Worm (Caenorhabditis elegans): ENCODE data around the gene gst-11.
A peak's percentile ranks its signal among the peaks of the same experiment; 100 is the strongest.

The gst-11 gene

DNA sequence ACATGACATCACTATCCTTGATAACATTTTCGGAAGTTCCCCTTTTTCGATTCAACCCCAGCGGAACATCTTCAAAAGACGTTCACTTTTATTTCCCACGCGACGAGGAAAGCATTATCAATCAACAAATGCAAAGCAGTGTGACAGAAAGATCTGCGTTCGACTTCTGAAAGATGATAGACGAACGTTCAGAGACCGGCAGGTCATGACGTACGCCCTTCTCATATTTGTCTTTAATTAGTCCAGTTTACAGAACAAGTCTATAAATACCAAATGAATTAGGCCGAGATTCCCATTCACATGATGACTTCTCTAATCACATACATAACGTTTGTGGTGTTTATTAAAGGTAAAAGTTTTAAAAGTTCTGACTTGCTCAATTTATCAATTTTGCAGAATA lies 21.1 kb upstream of the gst-11 start, which contains the start of gene R11G1.11:
Gene R11G1.11, plus strand, starts transcription at position 301 of the 400 bp plus-strand sequence.
- no peak for TF ChIP-seq sptf-1 (tag; optimal IDR thresholded peaks at IDR 0.05)
- TF ChIP-seq jun-1 (tag; optimal IDR thresholded peaks at IDR 0.05): no peak
- TF ChIP-seq mab-9 (GFP tag; IDR thresholded peaks at IDR 0.05): no peak

DNA sequence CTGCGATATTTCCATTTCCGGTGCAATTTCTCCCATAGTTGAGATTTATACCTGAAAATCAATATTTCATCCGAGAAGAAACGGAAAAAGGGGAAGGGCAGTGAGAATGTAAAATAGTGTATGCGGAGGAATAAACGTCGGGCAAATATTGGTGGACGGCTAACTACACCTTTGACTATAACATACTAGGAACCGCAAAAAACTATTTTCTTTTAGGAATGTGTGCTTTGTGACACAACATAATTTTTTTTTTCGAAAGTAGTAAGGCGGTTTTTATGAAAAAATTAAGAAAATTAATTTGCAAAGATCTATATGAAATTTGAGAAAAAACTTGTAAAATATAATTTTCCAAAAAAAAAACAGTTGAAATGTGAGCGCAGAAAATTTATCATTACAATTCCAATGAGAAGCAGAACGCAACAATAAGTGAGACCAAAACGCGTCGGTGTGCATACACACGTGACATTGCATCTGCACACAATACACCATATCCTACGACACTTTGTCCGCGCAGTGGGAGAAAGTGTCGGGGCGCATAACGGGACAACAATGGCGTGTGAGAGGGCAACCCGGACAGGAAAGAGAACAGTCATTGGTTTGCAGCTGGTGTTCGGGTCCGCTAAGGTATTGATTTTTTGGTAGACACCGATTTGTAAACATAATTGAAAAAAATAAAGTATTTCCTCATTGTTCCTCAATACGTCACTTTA lies 16.7 kb upstream of the gst-11 start, which contains the start of the genes sax-1 and R11G1.2:
Gene sax-1, minus strand, starts transcription at position 51 of the 710 bp plus-strand sequence.
Gene R11G1.2, plus strand, starts transcription at position 515 of the 710 bp plus-strand sequence.
- TF ChIP-seq efl-3 (GFP tag; optimal IDR thresholded peaks at IDR 0.05) (no peak), rnt-1 (tag; optimal IDR thresholded peaks at IDR 0.05) (peak; percentile 52), ceh-63 (GFP tag; optimal IDR thresholded peaks at IDR 0.05) (no peak), dsc-1 (tag; optimal IDR thresholded peaks at IDR 0.05) (peak; percentile 27), efl-1 (optimal IDR thresholded peaks at IDR 0.05) (peak; percentile 29 to 45), efl-1 (GFP tag; optimal IDR thresholded peaks at IDR 0.05 in 1 of 2) (peak; percentile 20 to 93), C04F5.9 (tag; optimal IDR thresholded peaks at IDR 0.05) (no peak), jun-1 (tag; optimal IDR thresholded peaks at IDR 0.05) (no peak), skn-1 (tag; optimal IDR thresholded peaks at IDR 0.05) (no peak), Y116A8C.19 (tag; optimal IDR thresholded peaks at IDR 0.05; ENCODE audit: borderline replicate concordance) (no peak), snu-23 (GFP tag; optimal IDR thresholded peaks at IDR 0.05) (peak; percentile 64), unc-62 (GFP tag; optimal IDR thresholded peaks at IDR 0.05) (no peak), alr-1 (tag; optimal IDR thresholded peaks at IDR 0.05; ENCODE audit: borderline replicate concordance) (no peak), snpc-4 (tag; optimal IDR thresholded peaks at IDR 0.05) (no peak), mep-1 (tag; optimal IDR thresholded peaks at IDR 0.05) (peak; percentile 80), ceh-8 (GFP tag; optimal IDR thresholded peaks at IDR 0.05) (no peak), ceh-90 (tag; optimal IDR thresholded peaks at IDR 0.05) (no peak), C16A3.4 (tag; optimal IDR thresholded peaks at IDR 0.05) (peak; percentile 35), egl-13 (tag; optimal IDR thresholded peaks at IDR 0.05) (no peak), fkh-8 (tag; optimal IDR thresholded peaks at IDR 0.05) (peak; percentile 27), blmp-1 (tag; optimal IDR thresholded peaks at IDR 0.05) (peak; percentile 85), nhr-84 (tag; optimal IDR thresholded peaks at IDR 0.05) (no peak), dpl-1 (GFP tag; optimal IDR thresholded peaks at IDR 0.05) (peak in 2 of 3 experiments; percentile 35 to 43), ztf-11 (tag; optimal IDR thresholded peaks at IDR 0.05) (peak in 1 of 2 experiments; percentile 40), nhr-28 (tag; optimal IDR thresholded peaks at IDR 0.05) (no peak), F16B12.6 (tag; optimal IDR thresholded peaks at IDR 0.05) (peak; percentile 89), nhr-237 (tag; optimal IDR thresholded peaks at IDR 0.05) (no peak), nhr-90 (tag; optimal IDR thresholded peaks at IDR 0.05; ENCODE audit: poor library complexity) (peak; percentile 43), lsy-2 (tag; optimal IDR thresholded peaks at IDR 0.05) (peak; percentile 58 to 59), vab-15 (tag; optimal IDR thresholded peaks at IDR 0.05) (no peak), mab-9 (GFP tag; IDR thresholded peaks at IDR 0.05) (no peak), sox-4 (tag; optimal IDR thresholded peaks at IDR 0.05) (no peak), lin-14 (GFP tag; optimal IDR thresholded peaks at IDR 0.05) (peak; percentile 78), zag-1 (tag; optimal IDR thresholded peaks at IDR 0.05) (no peak), elt-2 (tag; optimal IDR thresholded peaks at IDR 0.05) (peak; percentile 6), ces-1 (GFP tag; optimal IDR thresholded peaks at IDR 0.05) (no peak), pqm-1 (tag; optimal IDR thresholded peaks at IDR 0.05) (no peak), xbp-1 (tag; optimal IDR thresholded peaks at IDR 0.05) (peak; percentile 53), nhr-71 (tag; optimal IDR thresholded peaks at IDR 0.05) (peak; percentile 71), aly-2 (tag; optimal IDR thresholded peaks at IDR 0.05) (no peak), unc-30 (tag; optimal IDR thresholded peaks at IDR 0.05) (no peak), mdl-1 (tag; optimal IDR thresholded peaks at IDR 0.05) (peak; percentile 49 to 87), aha-1 (tag; optimal IDR thresholded peaks at IDR 0.05) (no peak), lir-3 (tag; optimal IDR thresholded peaks at IDR 0.05; ENCODE audit: poor library complexity) (no peak), hlh-17 (GFP tag; optimal IDR thresholded peaks at IDR 0.05; ENCODE audit: borderline replicate concordance) (no peak), ets-5 (GFP tag; IDR thresholded peaks at IDR 0.05) (no peak), tbx-2 (tag; optimal IDR thresholded peaks at IDR 0.05) (peak; percentile 49), C34B4.2 (tag; optimal IDR thresholded peaks at IDR 0.05) (no peak), mef-2 (tag; optimal IDR thresholded peaks at IDR 0.05) (no peak)
